Worm (Caenorhabditis elegans) whole organism, L2 larva: Measurements from ENCODE around the gene fbxb-72.

ENCODE experiments used
- ama-1 ChIP-seq: fragments of 150-350 bp; optimal IDR thresholded peaks from 2 replicates; lab custom pipeline; 2018; ENCODE audit warnings: inconsistent platforms
- snpc-4 ChIP-seq: fragments of 150-350 bp; optimal IDR thresholded peaks from 2 replicates; lab custom pipeline; 2014; ENCODE audit warnings: missing biosample characterization, missing genetic modification characterization
- unc-62 ChIP-seq: fragments of 150-350 bp; optimal IDR thresholded peaks from 2 replicates; lab custom pipeline; 2014; ENCODE audit warnings: missing biosample characterization, missing genetic modification reagents, missing genetic modification characterization

ce11 chrV:706918-707317 lies 16.8 kb downstream of the fbxb-72 start, which contains the start of gene srbc-38:
- TF ChIP-seq unc-62 (no peak), snpc-4 (tag; lab: Kevin White, UChicago) (no peak), ama-1 (lab: Kevin White, UChicago) (no peak)
